Worm (Caenorhabditis elegans): ENCODE results near the gene T20D4.19.

DNA sequence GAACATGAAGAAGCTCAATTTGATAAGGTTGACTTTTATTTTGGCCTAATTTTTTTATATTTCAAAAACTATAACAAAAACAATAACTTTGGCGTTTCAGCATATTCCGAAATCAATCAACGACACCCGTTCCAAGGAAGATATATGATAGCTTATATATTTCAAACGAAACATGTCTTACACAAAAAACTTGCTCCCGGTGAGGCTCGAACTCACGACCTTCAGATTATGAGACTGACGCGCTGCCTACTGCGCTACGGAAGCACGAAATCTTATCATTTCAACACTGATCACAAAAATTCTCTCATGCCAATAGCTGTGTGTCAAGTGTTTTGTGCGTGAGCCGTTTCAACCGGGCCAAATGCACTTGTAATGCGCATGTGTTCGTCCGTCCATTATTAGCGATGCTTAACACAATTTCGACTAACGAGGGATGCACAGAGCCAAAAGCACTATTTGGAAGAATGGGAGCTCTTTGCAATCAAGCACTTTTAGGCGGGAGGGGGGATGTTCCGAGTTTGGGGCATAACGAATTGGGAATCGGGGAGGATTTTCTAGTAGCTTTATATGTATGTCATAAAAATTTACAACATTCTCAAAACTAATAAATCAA is 23.8 kb upstream of the T20D4.19 start:
- no peak for TF ChIP-seq blmp-1 (tag; optimal IDR thresholded peaks at IDR 0.05; ENCODE audit: insufficient read depth)
- no peak for TF ChIP-seq unc-39 (tag; optimal IDR thresholded peaks at IDR 0.05)
